Fruit fly (Drosophila melanogaster): ENCODE data around the gene RpS19b.

DNA sequence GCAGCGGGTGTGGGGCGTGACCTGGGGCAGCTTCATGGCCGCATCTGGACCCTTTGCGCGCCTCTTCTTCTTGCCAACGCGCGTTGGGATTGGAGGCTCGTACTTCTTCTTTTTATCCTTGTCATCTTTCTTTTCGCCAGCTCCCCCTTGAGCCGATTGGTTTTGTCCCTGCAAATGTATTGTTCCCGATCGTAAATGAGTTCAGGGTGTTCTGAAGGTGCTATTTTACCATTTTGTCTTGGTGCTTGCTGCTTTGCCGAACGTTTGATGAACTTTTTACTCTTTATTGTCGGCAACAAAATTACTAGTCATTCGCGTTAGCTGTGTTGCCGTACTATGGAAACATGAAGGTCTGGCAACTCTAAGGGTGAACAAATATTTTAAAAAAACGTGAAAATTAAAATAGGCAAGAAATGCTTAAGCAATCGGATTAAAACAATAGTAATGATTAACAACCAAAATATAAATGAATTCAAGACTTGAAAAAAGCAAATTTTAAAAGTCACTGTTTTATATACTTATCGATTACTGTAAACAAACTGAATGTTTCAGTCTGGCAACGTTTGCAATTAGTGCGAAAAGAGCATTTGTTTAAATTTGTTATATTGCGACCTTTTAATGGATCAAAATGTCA is 2.1 kb downstream of the RpS19b start, which contains the start of the genes Rpt2 and CG13599:
- TF ChIP-seq CG8478 (optimal IDR thresholded peaks at IDR 0.05) (no peak), CTCF (optimal IDR thresholded peaks at IDR 0.05) (no peak)
